Worm (Caenorhabditis elegans) whole organism, L2 larva: ENCODE data around the gene srh-130.

Experiments used
- C34F6.9 ChIP-seq: fragments of 150-350 bp; optimal IDR thresholded peaks from 2 replicates; lab custom pipeline; 2014; ENCODE audit warnings: missing biosample characterization, missing genetic modification characterization
- F13H6.1 ChIP-seq: sonication (generic microtip); optimal IDR thresholded peaks from 2 replicates; lab custom pipeline; 2016; ENCODE audit warnings: missing genetic modification characterization, missing compliant biosample characterization
- Y55F3AM.14 ChIP-seq: fragments of 200-800 bp; sonication (Bioruptor generic); optimal IDR thresholded peaks from 2 replicates; lab custom pipeline; 2018; ENCODE audit warnings: mild to moderate bottlenecking, missing genetic modification characterization, missing compliant biosample characterization
- ZK546.5 ChIP-seq: sonication (generic microtip); optimal IDR thresholded peaks from 2 replicates; lab custom pipeline; 2017; ENCODE audit warnings: missing biosample characterization, missing genetic modification characterization
- ceh-82 ChIP-seq: fragments of 150-350 bp; optimal IDR thresholded peaks from 2 replicates; lab custom pipeline; 2014; ENCODE audit warnings: missing biosample characterization, missing genetic modification characterization
- dmd-4 ChIP-seq: sonication (generic microtip); optimal IDR thresholded peaks from 2 replicates; lab custom pipeline; 2017; ENCODE audit warnings: missing biosample characterization, missing genetic modification characterization
- elt-3 ChIP-seq: sonication (generic microtip); optimal IDR thresholded peaks from 2 replicates; lab custom pipeline; 2017; ENCODE audit warnings: missing biosample characterization, missing genetic modification characterization
- fos-1 ChIP-seq: fragments of 150-350 bp; optimal IDR thresholded peaks from 2 replicates; lab custom pipeline; 2014; ENCODE audit warnings: missing biosample characterization, missing genetic modification characterization
- lin-13 ChIP-seq: fragments of 150-350 bp; optimal IDR thresholded peaks from 2 replicates; lab custom pipeline; 2014; ENCODE audit warnings: missing biosample characterization, missing genetic modification reagents, missing genetic modification characterization
- lsy-2 ChIP-seq, 2 experiments: fragments of 150-350 bp in 1 of 2; sonication (generic microtip) in 1 of 2; optimal IDR thresholded peaks; 2 replicates each; lab custom pipeline; 2014 to 2017; ENCODE audit warnings: missing biosample characterization in 2 of 2, missing genetic modification characterization in 2 of 2
- mab-5 ChIP-seq: fragments of 150-350 bp; optimal IDR thresholded peaks from 2 replicates; lab custom pipeline; 2014; ENCODE audit warnings: missing biosample characterization, missing genetic modification characterization
- mbf-1 ChIP-seq: sonication (generic microtip); optimal IDR thresholded peaks from 2 replicates; lab custom pipeline; 2017; ENCODE audit warnings: missing biosample characterization, missing genetic modification characterization
- nhr-10 ChIP-seq: sonication (generic microtip); optimal IDR thresholded peaks from 2 replicates; lab custom pipeline; 2017; ENCODE audit warnings: missing biosample characterization, missing genetic modification characterization
- nhr-11 ChIP-seq: fragments of 150-350 bp; optimal IDR thresholded peaks from 2 replicates; lab custom pipeline; 2014; ENCODE audit warnings: missing biosample characterization, missing genetic modification characterization
- nhr-12 ChIP-seq: fragments of 150-350 bp; optimal IDR thresholded peaks from 2 replicates; lab custom pipeline; 2014; ENCODE audit warnings: missing biosample characterization, missing genetic modification characterization
- nhr-129 ChIP-seq: fragments of 150-350 bp; optimal IDR thresholded peaks from 2 replicates; lab custom pipeline; 2014; ENCODE audit warnings: missing biosample characterization, missing genetic modification characterization
- nhr-21 ChIP-seq: fragments of 150-350 bp; optimal IDR thresholded peaks from 2 replicates; lab custom pipeline; 2014; ENCODE audit warnings: missing biosample characterization, missing genetic modification characterization
- nhr-23 ChIP-seq: fragments of 150-350 bp; optimal IDR thresholded peaks from 2 replicates; lab custom pipeline; 2014; ENCODE audit warnings: missing biosample characterization, missing genetic modification reagents, missing genetic modification characterization
- nhr-6 ChIP-seq: fragments of 150-350 bp; optimal IDR thresholded peaks from 2 replicates; lab custom pipeline; 2014; ENCODE audit warnings: missing biosample characterization, missing genetic modification characterization
- peb-1 ChIP-seq: fragments of 150-350 bp; optimal IDR thresholded peaks from 2 replicates; lab custom pipeline; 2014; ENCODE audit warnings: missing biosample characterization, missing genetic modification characterization
- sma-3 ChIP-seq: sonication (generic microtip); optimal IDR thresholded peaks from 2 replicates; lab custom pipeline; 2016; ENCODE audit warnings: missing genetic modification reagents, missing genetic modification characterization, missing compliant biosample characterization
- sma-9 ChIP-seq, 2 experiments: fragments of 150-350 bp in 1 of 2; sonication (generic microtip) in 1 of 2; optimal IDR thresholded peaks; 2 replicates each; lab custom pipeline; 2014 to 2016; ENCODE audit warnings: missing genetic modification characterization in 2 of 2, mild to moderate bottlenecking in 1 of 2, missing biosample characterization in 1 of 2, missing compliant biosample characterization in 1 of 2, missing genetic modification reagents in 1 of 2, moderate library complexity in 1 of 2
- unc-55 ChIP-seq: fragments of 150-350 bp; sonication (generic microtip); optimal IDR thresholded peaks from 3 replicates; lab custom pipeline; 2014; ENCODE audit warnings: missing biosample characterization, missing genetic modification reagents, missing genetic modification characterization
- unc-62 ChIP-seq: fragments of 150-350 bp; optimal IDR thresholded peaks from 2 replicates; lab custom pipeline; 2014; ENCODE audit warnings: missing biosample characterization, missing genetic modification reagents, missing genetic modification characterization
- ztf-1 ChIP-seq: fragments of 200-800 bp; sonication (Bioruptor generic); conservative IDR thresholded peaks from 2 replicates; pipeline ENCODE4 v1.3.6; 2022; ENCODE audit warnings: missing genetic modification characterization, missing compliant biosample characterization

The srh-130 gene

DNA sequence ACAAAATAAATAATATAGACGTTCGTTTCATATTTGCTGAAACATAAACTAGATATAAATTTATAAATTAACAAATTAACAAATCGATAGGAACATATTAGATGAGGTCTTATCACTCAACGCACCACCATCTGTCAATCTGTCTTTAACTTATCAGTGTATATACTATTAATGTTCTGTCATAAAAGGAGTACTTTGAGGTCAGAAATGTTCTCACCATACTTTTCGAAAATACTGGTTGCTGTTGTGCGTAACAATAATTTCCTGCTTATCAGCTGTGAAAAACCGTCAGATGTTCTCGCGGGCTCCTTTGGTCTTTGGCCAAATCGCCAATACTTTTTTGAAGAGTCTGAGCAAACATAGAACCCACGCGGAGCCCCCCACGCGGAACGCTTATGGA is 41.5 kb downstream of the srh-130 start, which contains the start of gene C03A7.13:
C03A7.13 (minus strand) TSS at position 43 of the 400 bp plus-strand sequence.
- TF ChIP-seq nhr-23 (tag; lab: Kevin White, UChicago): no peak
- TF ChIP-seq lin-13 (GFP tag; lab: Kevin White, UChicago): no peak
- TF ChIP-seq lsy-2 (tag; optimal IDR thresholded peaks at IDR 0.05; lab: Kevin White, UChicago): no peak
- no peak for TF ChIP-seq F13H6.1
- TF ChIP-seq fos-1: peak; percentile 49
- TF ChIP-seq unc-62 (GFP tag; lab: Kevin White, UChicago): no peak
- TF ChIP-seq ceh-82 (tag; lab: Kevin White, UChicago): no peak
- no peak for TF ChIP-seq nhr-10
- no peak for TF ChIP-seq sma-9 (GFP tag; optimal IDR thresholded peaks at IDR 0.05; lab: Kevin White, UChicago)
- no peak for TF ChIP-seq sma-9 (tag; optimal IDR thresholded peaks at IDR 0.05; lab: Kevin White, UChicago)

- no peak for TF ChIP-seq nhr-6
- TF ChIP-seq, all 48 proteins: peak for 0
These were observed 43.5 kb downstream of the srh-130 start, which contains the start of gene abu-8 for ce11 chrV:5194508-5194907. Gene abu-8, minus strand, starts transcription at chrV:5194608.

DNA sequence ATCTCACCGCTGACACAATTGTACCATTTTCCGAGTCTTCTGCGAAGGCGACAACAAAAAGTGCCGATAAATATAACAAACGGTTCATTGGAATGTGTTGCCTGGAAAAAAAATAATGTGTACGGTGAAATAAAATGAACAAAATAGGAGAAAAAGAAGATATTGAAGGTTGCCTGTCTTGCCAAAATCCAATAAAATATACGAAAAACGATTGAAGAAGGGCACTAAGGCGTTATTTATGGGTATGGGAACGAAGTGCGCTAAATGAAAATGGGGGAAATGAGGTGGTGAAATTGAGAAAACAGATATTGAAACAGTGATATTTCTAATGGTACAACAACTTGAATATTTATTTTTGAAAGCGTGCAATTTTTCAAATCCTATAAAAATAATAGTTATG is 47.3 kb downstream of the srh-130 start, which contains the start of gene Y47A7.2:
Y47A7.2 (minus strand) TSS at position 101 of the 400 bp plus-strand sequence.
- TF ChIP-seq mbf-1: no peak
- no peak for TF ChIP-seq nhr-129 (tag; lab: Kevin White, UChicago)
- no peak for TF ChIP-seq ztf-1 (GFP tag; lab: Robert Waterston, UW)
- TF ChIP-seq unc-55: no peak
- TF ChIP-seq ZK546.5 (tag; lab: Kevin White, UChicago): no peak
- TF ChIP-seq nhr-12: no peak
- TF ChIP-seq sma-9 (GFP tag; optimal IDR thresholded peaks at IDR 0.05; lab: Kevin White, UChicago): no peak
- TF ChIP-seq sma-9 (tag; optimal IDR thresholded peaks at IDR 0.05; lab: Kevin White, UChicago): no peak
- TF ChIP-seq elt-3 (tag; lab: Kevin White, UChicago): no peak
- TF ChIP-seq C34F6.9 (tag; lab: Kevin White, UChicago): no peak
- no peak for TF ChIP-seq sma-3 (GFP tag; lab: Kevin White, UChicago)
- no peak for TF ChIP-seq lsy-2 (tag; optimal IDR thresholded peaks at IDR 0.05; lab: Kevin White, UChicago)
- no peak for TF ChIP-seq F13H6.1
- TF ChIP-seq dmd-4 (tag; lab: Kevin White, UChicago): no peak
- no peak for TF ChIP-seq nhr-11 (tag; lab: Kevin White, UChicago)
- no peak for TF ChIP-seq fos-1
- no peak for TF ChIP-seq peb-1 (tag; lab: Kevin White, UChicago)

- TF ChIP-seq nhr-21 (tag; lab: Kevin White, UChicago) (no peak), sma-9 (GFP tag; optimal IDR thresholded peaks at IDR 0.05; lab: Kevin White, UChicago) (peak; percentile 41), sma-9 (tag; optimal IDR thresholded peaks at IDR 0.05; lab: Kevin White, UChicago) (no peak), nhr-6 (no peak), unc-62 (GFP tag; lab: Kevin White, UChicago) (no peak)
These were observed 49.2 kb downstream of the srh-130 start for ce11 chrV:5200188-5200587.

ce11 chrV:5201706-5202105 is 50.7 kb downstream of the srh-130 start:
- TF ChIP-seq nhr-21 (tag; lab: Kevin White, UChicago): no peak
- no peak for TF ChIP-seq Y55F3AM.14
- peak; percentile 22 for TF ChIP-seq mab-5 (tag; lab: Kevin White, UChicago)
